Fruit fly (Drosophila melanogaster) whole organism, embryonic: ENCODE results near the gene drm.

Source experiments
- Atf6 ChIP-seq: fragments of 200-800 bp; sonication (Bioruptor generic); IDR thresholded peaks from 2 replicates; pipeline ENCODE4 v1.3.6; 2022; ENCODE audit warnings: missing biosample characterization, missing genetic modification characterization
- BEAF-32 ChIP-seq: fragments of 200-800 bp; sonication (Bioruptor generic); optimal IDR thresholded peaks from 3 replicates; lab custom pipeline; 2017; ENCODE audit warnings: missing biosample characterization, missing genetic modification characterization, mild to moderate bottlenecking, moderate library complexity, missing genetic modification reagents
- CG15696 ChIP-seq: fragments of 200-800 bp; sonication (Bioruptor generic); optimal IDR thresholded peaks from 2 replicates; lab custom pipeline; 2019; ENCODE audit warnings: missing biosample characterization, mild to moderate bottlenecking, missing genetic modification characterization, moderate library complexity
- CG1647 ChIP-seq: fragments of 200-800 bp; sonication (Bioruptor generic); optimal IDR thresholded peaks from 3 replicates; lab custom pipeline; 2016; ENCODE audit warnings: missing biosample characterization, missing genetic modification characterization
- CG16815 ChIP-seq: fragments of 200-800 bp; sonication (Bioruptor generic); optimal IDR thresholded peaks from 3 replicates; lab custom pipeline; 2017; ENCODE audit warnings: missing biosample characterization, mild to moderate bottlenecking, missing genetic modification characterization
- CG17385 ChIP-seq: fragments of 200-800 bp; sonication (Bioruptor generic); optimal IDR thresholded peaks from 3 replicates; lab custom pipeline; 2018; ENCODE audit warnings: missing biosample characterization, mild to moderate bottlenecking, missing genetic modification characterization
- CG17612 ChIP-seq: fragments of 200-800 bp; sonication (Bioruptor generic); IDR thresholded peaks from 2 replicates; pipeline ENCODE4 v1.3.6; 2022; ENCODE audit warnings: missing biosample characterization, missing genetic modification characterization
- CG31388 ChIP-seq: fragments of 200-800 bp; sonication (Bioruptor generic); optimal IDR thresholded peaks from 2 replicates; lab custom pipeline; 2016; ENCODE audit warnings: missing biosample characterization, missing genetic modification characterization
- CG31441 ChIP-seq: fragments of 200-800 bp; sonication (Bioruptor generic); IDR thresholded peaks from 2 replicates; pipeline ENCODE4 v1.3.6; 2022; ENCODE audit warnings: missing biosample characterization, missing genetic modification characterization
- CG3163 ChIP-seq: fragments of 200-800 bp; sonication (Bioruptor generic); optimal IDR thresholded peaks from 3 replicates; lab custom pipeline; 2016; ENCODE audit warnings: missing biosample characterization, missing genetic modification characterization
- CG4360 ChIP-seq: fragments of 200-800 bp; sonication (Bioruptor generic); IDR thresholded peaks from 2 replicates; pipeline ENCODE4 v1.3.6; 2022; ENCODE audit warnings: missing biosample characterization, missing genetic modification characterization
- CG6689 ChIP-seq: fragments of 200-800 bp; sonication (Bioruptor generic); IDR thresholded peaks from 2 replicates; pipeline ENCODE4 v1.3.6; 2022; ENCODE audit warnings: missing biosample characterization, missing genetic modification characterization
- CG6765 ChIP-seq: fragments of 200-800 bp; sonication (Bioruptor generic); optimal IDR thresholded peaks from 3 replicates; lab custom pipeline; 2017; ENCODE audit warnings: missing biosample characterization, mild to moderate bottlenecking, missing genetic modification characterization
- CG6791 ChIP-seq: fragments of 200-800 bp; sonication (Bioruptor generic); IDR thresholded peaks from 3 replicates; pipeline ENCODE4 v1.3.6; 2022; ENCODE audit warnings: missing biosample characterization, missing genetic modification characterization; ENCODE audit not compliant: partially characterized antibody
- CG7745 ChIP-seq: fragments of 200-800 bp; sonication (Bioruptor generic); optimal IDR thresholded peaks from 2 replicates; lab custom pipeline; 2018; ENCODE audit warnings: missing biosample characterization, mild to moderate bottlenecking, missing genetic modification characterization, moderate library complexity
- CG7963 ChIP-seq: fragments of 200-800 bp; sonication (Bioruptor generic); IDR thresholded peaks from 3 replicates; pipeline ENCODE4 v1.3.6; 2022; ENCODE audit warnings: missing biosample characterization, missing genetic modification characterization; ENCODE audit not compliant: partially characterized antibody
- CG8281 ChIP-seq: fragments of 200-800 bp; sonication (Bioruptor generic); optimal IDR thresholded peaks from 2 replicates; lab custom pipeline; 2018; ENCODE audit warnings: missing biosample characterization, mild to moderate bottlenecking, missing genetic modification characterization, moderate library complexity
- CG8388 ChIP-seq: fragments of 200-800 bp; sonication (Bioruptor generic); optimal IDR thresholded peaks from 2 replicates; lab custom pipeline; 2019; ENCODE audit warnings: missing biosample characterization, mild to moderate bottlenecking, missing genetic modification characterization, moderate library complexity
- CG9727 ChIP-seq: fragments of 200-800 bp; sonication (Bioruptor generic); optimal IDR thresholded peaks from 3 replicates; lab custom pipeline; 2017; ENCODE audit warnings: missing biosample characterization, mild to moderate bottlenecking, missing genetic modification characterization
- D19A ChIP-seq: fragments of 200-800 bp; optimal IDR thresholded peaks from 3 replicates; lab custom pipeline; 2019; ENCODE audit warnings: missing biosample characterization, mild to moderate bottlenecking, missing genetic modification characterization, moderate library complexity
- Drgx ChIP-seq: fragments of 200-800 bp; sonication (Bioruptor generic); IDR thresholded peaks from 2 replicates; pipeline ENCODE4 v1.3.6; 2022; ENCODE audit warnings: missing biosample characterization, missing genetic modification characterization
- Ets65A ChIP-seq: fragments of 200-800 bp; sonication (Bioruptor generic); peaks from one replicate; lab custom pipeline; 2016; ENCODE audit warnings: missing biosample characterization, missing genetic modification characterization
- Hey ChIP-seq: fragments of 200-800 bp; sonication (Bioruptor generic); optimal IDR thresholded peaks from 3 replicates; lab custom pipeline; 2018; ENCODE audit warnings: missing biosample characterization, mild to moderate bottlenecking, missing genetic modification characterization
- Hr3 ChIP-seq: fragments of 200-800 bp; sonication (Bioruptor generic); optimal IDR thresholded peaks from 3 replicates; lab custom pipeline; 2016; ENCODE audit warnings: missing biosample characterization, missing genetic modification characterization
- Mes4 ChIP-seq: fragments of 200-800 bp; sonication (Bioruptor generic); optimal IDR thresholded peaks from 2 replicates; lab custom pipeline; 2016; ENCODE audit warnings: missing biosample characterization, missing genetic modification characterization
- Ravus ChIP-seq: fragments of 200-800 bp; sonication (Bioruptor generic); IDR thresholded peaks from 2 replicates; pipeline ENCODE4 v1.3.6; 2022; ENCODE audit warnings: missing biosample characterization, missing genetic modification characterization
- Ssrp ChIP-seq: fragments of 200-800 bp; sonication (Bioruptor generic); optimal IDR thresholded peaks from 2 replicates; lab custom pipeline; 2018; ENCODE audit warnings: missing biosample characterization, mild to moderate bottlenecking, missing genetic modification characterization, moderate library complexity
- Vsx1 ChIP-seq: fragments of 200-800 bp; sonication (Bioruptor generic); optimal IDR thresholded peaks from 2 replicates; lab custom pipeline; 2017; ENCODE audit warnings: missing biosample characterization, mild to moderate bottlenecking, missing genetic modification characterization, missing genetic modification reagents
- amos ChIP-seq: fragments of 200-800 bp; sonication (Bioruptor generic); IDR thresholded peaks from 2 replicates; pipeline ENCODE4 v1.3.6; 2022; ENCODE audit warnings: missing biosample characterization, missing genetic modification characterization; ENCODE audit not compliant: partially characterized antibody
- aop ChIP-seq: fragments of 200-800 bp; sonication (Bioruptor generic); IDR thresholded peaks from 2 replicates; pipeline ENCODE4 v1.3.6; 2022; ENCODE audit warnings: missing biosample characterization, missing genetic modification characterization
- bab2 ChIP-seq: fragments of 200-800 bp; sonication (Bioruptor generic); optimal IDR thresholded peaks from 2 replicates; lab custom pipeline; 2016; ENCODE audit warnings: missing biosample characterization, missing genetic modification characterization
- bcd ChIP-seq: fragments of 200-800 bp; sonication (Bioruptor generic); optimal IDR thresholded peaks from 2 replicates; lab custom pipeline; 2017; ENCODE audit warnings: missing biosample characterization, mild to moderate bottlenecking, missing genetic modification characterization
- dimm ChIP-seq: fragments of 200-800 bp; sonication (Bioruptor generic); IDR thresholded peaks from 2 replicates; pipeline ENCODE4 v1.3.6; 2022; ENCODE audit warnings: missing biosample characterization, missing genetic modification characterization
- fd102C ChIP-seq: fragments of 200-800 bp; sonication (Bioruptor generic); optimal IDR thresholded peaks from 2 replicates; lab custom pipeline; 2018; ENCODE audit warnings: missing biosample characterization, mild to moderate bottlenecking, missing genetic modification characterization, moderate library complexity
- fd96Cb ChIP-seq: fragments of 200-800 bp; sonication (Bioruptor generic); optimal IDR thresholded peaks from 2 replicates; lab custom pipeline; 2018; ENCODE audit warnings: missing biosample characterization, mild to moderate bottlenecking, missing genetic modification characterization, moderate library complexity
- grau ChIP-seq: fragments of 200-800 bp; optimal IDR thresholded peaks from 3 replicates; lab custom pipeline; 2019; ENCODE audit warnings: missing biosample characterization, mild to moderate bottlenecking, missing genetic modification characterization, moderate library complexity
- gt ChIP-seq: fragments of 200-800 bp; sonication (Bioruptor generic); IDR thresholded peaks from 2 replicates; pipeline ENCODE4 v1.3.6; 2022; ENCODE audit warnings: missing biosample characterization, missing genetic modification characterization
- kay ChIP-seq: fragments of 200-800 bp; sonication (Bioruptor generic); optimal IDR thresholded peaks from 2 replicates; lab custom pipeline; 2016; ENCODE audit warnings: missing biosample characterization, missing genetic modification characterization
- mirr ChIP-seq: fragments of 200-800 bp; sonication (Bioruptor generic); optimal IDR thresholded peaks from 3 replicates; lab custom pipeline; 2018; ENCODE audit warnings: missing biosample characterization, mild to moderate bottlenecking, missing genetic modification characterization
- pzg ChIP-seq: fragments of 200-800 bp; sonication (Bioruptor generic); optimal IDR thresholded peaks from 3 replicates; lab custom pipeline; 2018; ENCODE audit warnings: missing biosample characterization, mild to moderate bottlenecking, missing genetic modification characterization, moderate library complexity
- sens ChIP-seq: fragments of 200-800 bp; sonication (Bioruptor generic); peaks from one replicate; lab custom pipeline; 2016; ENCODE audit warnings: missing biosample characterization, missing genetic modification characterization
- slbo ChIP-seq: fragments of 200-800 bp; sonication (Bioruptor generic); IDR thresholded peaks from 2 replicates; pipeline ENCODE4 v1.3.6; 2022; ENCODE audit warnings: missing biosample characterization, missing genetic modification characterization
- tll ChIP-seq, 2 experiments: fragments of 200-800 bp in 1 of 2; fragments of >200 bp in 1 of 2; sonication (Bioruptor generic) in 1 of 2; optimal IDR thresholded peaks; 2 replicates each; lab custom pipeline; 2017 to 2019; ENCODE audit warnings: missing biosample characterization in 2 of 2, missing genetic modification characterization in 2 of 2, mild to moderate bottlenecking in 1 of 2, moderate library complexity in 1 of 2
- trh ChIP-seq: fragments of 200-800 bp; sonication (Bioruptor generic); optimal IDR thresholded peaks from 2 replicates; lab custom pipeline; 2016; ENCODE audit warnings: missing biosample characterization, missing genetic modification characterization
- ttk ChIP-seq: fragments of 200-800 bp; sonication (Bioruptor generic); IDR thresholded peaks from 2 replicates; pipeline ENCODE4 v2.1.2; 2022; ENCODE audit warnings: missing biosample characterization, missing genetic modification characterization

The drm gene

DNA sequence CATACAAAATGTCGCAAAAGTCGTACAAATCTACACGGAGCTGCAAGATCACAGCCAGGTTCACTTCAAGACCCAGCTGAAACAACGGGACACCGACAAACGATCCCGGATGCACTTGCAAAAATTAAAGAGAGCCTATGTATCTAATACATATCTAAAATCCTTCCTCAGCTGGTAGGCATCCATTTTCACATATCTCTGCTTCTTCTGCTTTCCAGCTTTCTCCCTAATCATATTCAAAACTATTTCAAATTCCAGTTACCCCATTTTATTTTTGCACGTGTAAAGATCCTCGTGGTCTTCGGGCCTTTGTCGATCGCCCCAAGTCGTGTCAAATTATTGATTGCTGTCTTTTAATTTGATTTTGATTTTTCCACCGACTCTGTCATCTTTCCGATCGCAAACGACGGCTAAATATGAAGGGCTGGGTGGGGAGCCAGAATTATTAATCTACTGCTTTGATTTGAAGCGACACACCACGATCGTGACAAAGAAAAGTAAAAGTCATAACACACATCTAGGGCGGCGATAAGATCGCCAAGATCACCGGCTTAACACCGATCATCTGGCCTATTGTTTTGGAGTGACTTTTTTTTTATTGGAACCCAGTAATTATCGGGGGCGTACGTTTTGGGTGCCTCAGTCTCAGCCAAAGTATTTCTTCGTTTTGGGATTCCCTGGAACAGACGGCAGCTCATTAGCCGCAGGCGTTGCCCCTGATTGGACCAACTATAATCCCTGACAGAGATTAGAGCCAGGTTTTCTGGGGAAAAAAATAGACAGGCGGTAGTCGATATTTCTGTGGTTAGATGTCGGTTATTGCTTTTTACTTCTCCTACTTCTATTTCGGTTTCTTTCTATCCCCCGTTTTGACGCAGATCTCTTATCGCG, 44.6 kb downstream of the drm start (continued):
- no peak for TF ChIP-seq CG31441
- TF ChIP-seq, all 482 proteins: peak for 7

DNA sequence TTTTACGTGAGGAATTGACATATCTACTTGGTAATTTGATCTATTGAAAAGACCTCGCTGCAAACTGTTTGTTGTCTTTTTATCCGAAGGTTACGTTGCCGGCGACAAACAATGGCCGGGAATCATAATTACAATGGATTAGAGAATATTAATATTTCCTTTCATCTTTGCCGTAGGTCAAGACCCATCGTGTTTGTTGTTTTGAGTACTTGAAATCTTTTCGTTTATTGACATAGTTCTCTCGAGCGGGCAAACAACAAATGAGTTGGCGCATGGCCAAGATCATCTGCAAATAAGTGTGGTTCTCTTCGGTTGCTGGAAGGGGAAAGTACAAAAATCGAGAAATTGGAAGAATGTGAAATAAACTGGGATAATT, 45.2 kb downstream of the drm start:
- peak; percentile 59 for TF ChIP-seq fd102C (GFP tag; lab: Kevin White, UChicago)
- TF ChIP-seq tll (GFP tag; optimal IDR thresholded peaks at IDR 0.05; lab: Kevin White, UChicago): peak in 1 of 2 experiments; percentile 49
- no peak for TF ChIP-seq CG17612
- TF ChIP-seq dimm (GFP tag; lab: Robert Waterston, UW): no peak
- TF ChIP-seq D19A (tag; lab: Kevin White, UChicago): no peak
- peak; percentile 59 for TF ChIP-seq CG15696 (tag; lab: Kevin White, UChicago)
- peak; percentile 53 for TF ChIP-seq CG4360 (GFP tag; lab: Robert Waterston, UW)

DNA sequence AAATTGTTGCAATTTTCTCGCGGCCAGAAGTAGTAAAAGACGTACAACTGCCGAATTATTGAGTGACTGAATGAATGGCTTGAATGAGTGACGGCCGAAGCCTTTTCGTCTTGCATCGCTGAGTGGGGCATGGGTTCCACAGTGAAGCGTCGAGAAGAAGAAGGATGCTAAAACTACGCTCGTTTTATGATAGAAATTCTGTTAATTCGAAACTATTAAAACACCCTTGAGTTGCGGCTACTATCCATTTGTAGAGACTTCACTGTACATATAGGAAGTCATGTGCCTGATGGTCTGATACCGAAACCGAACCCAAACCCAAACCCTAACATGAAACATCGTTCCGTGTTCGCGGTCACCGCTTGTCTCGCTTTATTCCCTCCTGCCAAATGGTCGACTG, 46.3 kb downstream of the drm start:
- TF ChIP-seq grau (tag; lab: Kevin White, UChicago) (peak; percentile 69), CG8281 (peak; percentile 33), Drgx (GFP tag; lab: Robert Waterston, UW) (no peak), CG6791 (GFP tag; lab: Robert Waterston, UW) (no peak), Ets65A (GFP tag; lab: Kevin White, UChicago) (peak; percentile 22), CG6689 (GFP tag; lab: Robert Waterston, UW) (no peak), sens (GFP tag; lab: Kevin White, UChicago) (peak; percentile 23)

DNA sequence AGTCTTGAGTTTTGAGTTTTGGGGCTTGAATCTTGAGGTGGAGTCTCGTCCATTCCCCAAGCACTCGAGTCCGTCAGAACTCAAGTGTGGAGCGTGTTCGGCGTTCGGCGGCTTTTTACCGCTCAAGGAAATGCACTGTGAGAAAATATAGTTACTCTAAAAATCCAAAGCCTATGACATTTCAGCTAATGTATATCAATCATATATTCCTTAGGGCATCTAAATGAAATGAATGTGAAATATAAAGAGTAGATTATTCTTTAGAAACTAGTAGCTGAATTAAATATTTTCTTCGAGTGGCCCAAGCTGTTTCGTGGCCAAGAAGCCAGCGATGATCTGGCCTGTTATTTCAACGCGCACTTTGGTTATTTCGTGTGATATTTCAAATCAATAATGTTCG, 48.2 kb downstream of the drm start:
- TF ChIP-seq Mes4 (GFP tag; lab: Kevin White, UChicago): no peak
- TF ChIP-seq ttk (GFP tag; lab: Robert Waterston, UW): no peak
- no peak for TF ChIP-seq slbo (GFP tag; lab: Robert Waterston, UW)
- no peak for TF ChIP-seq CG3163 (GFP tag; lab: Kevin White, UChicago)
- TF ChIP-seq CG17385 (GFP tag; lab: Kevin White, UChicago): peak; percentile 28
- no peak for TF ChIP-seq BEAF-32 (GFP tag; lab: Kevin White, UChicago)
- peak; percentile 18 for TF ChIP-seq Vsx1 (GFP tag; lab: Kevin White, UChicago)
- no peak for TF ChIP-seq gt (GFP tag; lab: Robert Waterston, UW)
- TF ChIP-seq trh (GFP tag; lab: Kevin White, UChicago): no peak
- TF ChIP-seq Ravus (GFP tag; lab: Robert Waterston, UW): no peak; the same call in 1 of the 2 replicates
- TF ChIP-seq bcd (GFP tag; lab: Kevin White, UChicago): peak; percentile 20
- no peak for TF ChIP-seq amos
- peak; percentile 40 for TF ChIP-seq Ssrp
- no peak for TF ChIP-seq Hey (tag; lab: Kevin White, UChicago)
- no peak for TF ChIP-seq kay (GFP tag; lab: Kevin White, UChicago)
- TF ChIP-seq CG6765 (GFP tag; lab: Kevin White, UChicago): no peak
- no peak for TF ChIP-seq mirr (GFP tag; lab: Kevin White, UChicago)
- TF ChIP-seq aop (GFP tag; lab: Robert Waterston, UW): no peak
- no peak for TF ChIP-seq CG1647 (GFP tag; lab: Kevin White, UChicago)
- TF ChIP-seq CG9727 (GFP tag; lab: Kevin White, UChicago): peak; percentile 53
- peak; percentile 29 for TF ChIP-seq Hr3 (GFP tag; lab: Kevin White, UChicago)
- no peak for TF ChIP-seq pzg (GFP tag; lab: Kevin White, UChicago)
- peak; percentile 47 for TF ChIP-seq CG8388 (GFP tag; lab: Kevin White, UChicago)
- TF ChIP-seq fd96Cb (tag; lab: Kevin White, UChicago): peak; percentile 55
- TF ChIP-seq CG31388 (GFP tag; lab: Kevin White, UChicago): no peak
- peak; percentile 36 for TF ChIP-seq CG16815 (GFP tag; lab: Kevin White, UChicago)
- peak; percentile 41 for TF ChIP-seq bab2 (GFP tag; lab: Kevin White, UChicago)
- no peak for TF ChIP-seq CG7745 (tag; lab: Kevin White, UChicago)
- no peak for TF ChIP-seq CG7963 (GFP tag; lab: Robert Waterston, UW)
- no peak for TF ChIP-seq Atf6 (GFP tag; lab: Robert Waterston, UW)
